Worm (Caenorhabditis elegans) whole organism, L4 larva: ENCODE measurements around the gene abt-4.

ENCODE experiments used
- T20F7.1 ChIP-seq: fragments of 200-800 bp; sonication (Bioruptor generic); optimal IDR thresholded peaks from 2 replicates; lab custom pipeline; 2018; ENCODE audit warnings: mild to moderate bottlenecking, missing genetic modification characterization, missing compliant biosample characterization
- Y75B8A.6 ChIP-seq: fragments of 200-800 bp; sonication (Bioruptor generic); IDR thresholded peaks from 2 replicates; pipeline ENCODE4 v1.3.6; 2022; ENCODE audit warnings: missing genetic modification reagents, missing genetic modification characterization, missing compliant biosample characterization
- ceh-82 ChIP-seq: sonication (generic microtip); optimal IDR thresholded peaks from 2 replicates; lab custom pipeline; 2017; ENCODE audit warnings: missing biosample characterization, missing genetic modification characterization
- mxl-2 ChIP-seq: fragments of 200-800 bp; sonication (Bioruptor generic); conservative IDR thresholded peaks from 2 replicates; pipeline ENCODE4 v1.3.6; 2022; ENCODE audit warnings: missing genetic modification reagents, missing genetic modification characterization, missing compliant biosample characterization
- mxl-3 ChIP-seq: fragments of 200-800 bp; sonication (Bioruptor generic); optimal IDR thresholded peaks from 2 replicates; lab custom pipeline; 2018; ENCODE audit warnings: mild to moderate bottlenecking, missing genetic modification characterization, missing compliant biosample characterization
- ztf-11 ChIP-seq: fragments of 150-350 bp; optimal IDR thresholded peaks from 2 replicates; lab custom pipeline; 2014; ENCODE audit warnings: missing biosample characterization, missing genetic modification characterization

DNA sequence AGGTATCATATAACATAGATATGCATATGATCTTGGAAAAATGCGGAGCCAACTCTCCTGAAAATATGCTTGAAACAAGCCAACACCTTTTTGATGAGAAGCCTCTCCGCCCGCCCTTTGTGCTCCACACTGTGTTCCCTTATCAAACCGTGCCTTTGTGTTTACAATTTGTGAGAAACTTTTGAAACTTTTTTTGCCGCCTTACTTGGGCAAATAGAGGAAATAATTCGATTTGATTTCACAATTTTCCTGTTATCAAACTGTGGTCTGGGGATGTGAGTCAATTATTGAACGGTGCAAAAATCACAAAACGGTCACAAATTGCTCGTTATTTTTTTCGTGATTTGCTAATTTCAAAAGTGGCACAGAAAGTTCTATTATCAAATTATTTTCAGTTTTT, 2.1 kb upstream of the abt-4 start:
- TF ChIP-seq Y75B8A.6 (GFP tag; lab: Robert Waterston, UW) (no peak), T20F7.1 (GFP tag; lab: Kevin White, UChicago) (no peak), ceh-82 (no peak), ztf-11 (no peak), mxl-2 (no peak), mxl-3 (GFP tag; lab: Kevin White, UChicago) (peak; percentile 27)
